Worm (Caenorhabditis elegans) whole organism, late embryonic: Measurements from ENCODE around the gene clec-47.

Experiments used
- C38D4.7 ChIP-seq: fragments of 200-800 bp; sonication (Bioruptor generic); optimal IDR thresholded peaks from 2 replicates; lab custom pipeline; 2018; ENCODE audit warnings: mild to moderate bottlenecking, missing genetic modification characterization, moderate library complexity, missing compliant biosample characterization
- K09A11.1 ChIP-seq: sonication (generic microtip); optimal IDR thresholded peaks from 2 replicates; lab custom pipeline; 2017; ENCODE audit warnings: antibody characterized with exemption, mild to moderate bottlenecking, missing genetic modification characterization, missing compliant biosample characterization; ENCODE audit not compliant: insufficient read depth
- T23F11.4 ChIP-seq: fragments of 200-800 bp; sonication (Bioruptor generic); optimal IDR thresholded peaks from 2 replicates; lab custom pipeline; 2018; ENCODE audit warnings: mild to moderate bottlenecking, missing genetic modification characterization, missing compliant biosample characterization
- ceh-14 ChIP-seq: sonication (generic microtip); optimal IDR thresholded peaks from 2 replicates; lab custom pipeline; 2016; ENCODE audit warnings: missing genotype, missing genetic modification characterization, missing compliant biosample characterization
- ceh-18 ChIP-seq: sonication (generic microtip); optimal IDR thresholded peaks from 2 replicates; lab custom pipeline; 2016; ENCODE audit warnings: missing genetic modification characterization, missing compliant biosample characterization
- ceh-19 ChIP-seq: fragments of 200-800 bp; sonication (Bioruptor generic); optimal IDR thresholded peaks from 2 replicates; lab custom pipeline; 2018; ENCODE audit warnings: mild to moderate bottlenecking, missing genetic modification characterization, missing compliant biosample characterization
- ceh-22 ChIP-seq: sonication (generic microtip); optimal IDR thresholded peaks from 2 replicates; lab custom pipeline; 2017; ENCODE audit warnings: missing biosample characterization, missing genetic modification characterization
- ceh-24 ChIP-seq: sonication (generic microtip); optimal IDR thresholded peaks from 2 replicates; lab custom pipeline; 2016; ENCODE audit warnings: mild to moderate bottlenecking, missing genetic modification characterization, missing compliant biosample characterization
- ceh-30 ChIP-seq: fragments of 150-350 bp; optimal IDR thresholded peaks from 2 replicates; lab custom pipeline; 2014; ENCODE audit warnings: missing biosample characterization, missing genetic modification characterization
- ceh-31 ChIP-seq: sonication (generic microtip); optimal IDR thresholded peaks from 2 replicates; lab custom pipeline; 2016; ENCODE audit warnings: missing genetic modification characterization, missing compliant biosample characterization
- ceh-34 ChIP-seq: sonication (generic microtip); optimal IDR thresholded peaks from 2 replicates; lab custom pipeline; 2016; ENCODE audit warnings: mild to moderate bottlenecking, missing genetic modification characterization, missing compliant biosample characterization
- ceh-45 ChIP-seq: fragments of 200-800 bp; sonication (Bioruptor generic); IDR thresholded peaks from 2 replicates; pipeline ENCODE4 v1.3.6; 2022; ENCODE audit warnings: missing genetic modification reagents, missing genetic modification characterization, missing compliant biosample characterization
- ceh-48 ChIP-seq: sonication (generic microtip); optimal IDR thresholded peaks from 2 replicates; lab custom pipeline; 2016; ENCODE audit warnings: missing genetic modification characterization, inconsistent platforms, missing compliant biosample characterization
- ceh-6 ChIP-seq: fragments of 200-800 bp; sonication (Bioruptor generic); optimal IDR thresholded peaks from 2 replicates; lab custom pipeline; 2018; ENCODE audit warnings: mild to moderate bottlenecking, missing genetic modification characterization, missing compliant biosample characterization
- dmd-4 ChIP-seq: sonication (generic microtip); optimal IDR thresholded peaks from 2 replicates; lab custom pipeline; 2016; ENCODE audit warnings: borderline replicate concordance, missing genetic modification characterization, missing compliant biosample characterization
- ets-4 ChIP-seq: sonication (generic microtip); optimal IDR thresholded peaks from 2 replicates; lab custom pipeline; 2016; ENCODE audit warnings: missing genetic modification characterization, missing compliant biosample characterization
- fax-1 ChIP-seq: sonication (generic microtip); optimal IDR thresholded peaks from 2 replicates; lab custom pipeline; 2016; ENCODE audit warnings: missing genotype, missing genetic modification characterization, missing compliant biosample characterization
- fkh-10 ChIP-seq: fragments of 150-350 bp; optimal IDR thresholded peaks from 2 replicates; lab custom pipeline; 2014; ENCODE audit warnings: missing biosample characterization, missing genetic modification reagents, missing genetic modification characterization
- fkh-6 ChIP-seq: sonication (generic microtip); optimal IDR thresholded peaks from 2 replicates; lab custom pipeline; 2016; ENCODE audit warnings: missing genetic modification characterization, missing compliant biosample characterization
- hlh-13 ChIP-seq: fragments of 200-800 bp; sonication (Bioruptor generic); optimal IDR thresholded peaks from 2 replicates; lab custom pipeline; 2018; ENCODE audit warnings: mild to moderate bottlenecking, missing genetic modification characterization, missing compliant biosample characterization
- hlh-15 ChIP-seq: sonication (generic microtip); optimal IDR thresholded peaks from 2 replicates; lab custom pipeline; 2016; ENCODE audit warnings: missing genetic modification characterization, missing compliant biosample characterization
- lim-6 ChIP-seq: sonication (generic microtip); optimal IDR thresholded peaks from 2 replicates; lab custom pipeline; 2016; ENCODE audit warnings: missing genetic modification characterization, missing compliant biosample characterization
- lin-11 ChIP-seq: fragments of 200-800 bp; sonication (Bioruptor generic); optimal IDR thresholded peaks from 2 replicates; lab custom pipeline; 2018; ENCODE audit warnings: mild to moderate bottlenecking, missing genetic modification characterization, missing compliant biosample characterization
- madf-2 ChIP-seq: sonication (generic microtip); optimal IDR thresholded peaks from 2 replicates; lab custom pipeline; 2017; ENCODE audit warnings: missing genetic modification characterization, missing compliant biosample characterization
- nhr-11 ChIP-seq: fragments of 150-350 bp; optimal IDR thresholded peaks from 2 replicates; lab custom pipeline; 2014; ENCODE audit warnings: missing biosample characterization, missing genetic modification characterization
- nhr-232 ChIP-seq: sonication (generic microtip); optimal IDR thresholded peaks from 2 replicates; lab custom pipeline; 2016; ENCODE audit warnings: missing genetic modification characterization, missing compliant biosample characterization
- npax-4 ChIP-seq: sonication (generic microtip); optimal IDR thresholded peaks from 2 replicates; lab custom pipeline; 2016; ENCODE audit warnings: missing genetic modification characterization, missing compliant biosample characterization
- odd-2 ChIP-seq: sonication (generic microtip); optimal IDR thresholded peaks from 2 replicates; lab custom pipeline; 2017; ENCODE audit warnings: antibody characterized with exemption, mild to moderate bottlenecking, missing genetic modification characterization, missing compliant biosample characterization
- pag-3 ChIP-seq: sonication (generic microtip); optimal IDR thresholded peaks from 2 replicates; lab custom pipeline; 2016; ENCODE audit warnings: missing compliant biosample characterization, missing genetic modification characterization, borderline replicate concordance
- pat-9 ChIP-seq: fragments of 200-800 bp; sonication (Bioruptor generic); optimal IDR thresholded peaks from 2 replicates; lab custom pipeline; 2018; ENCODE audit warnings: mild to moderate bottlenecking, missing genetic modification characterization, moderate library complexity, missing compliant biosample characterization
- pha-2 ChIP-seq: sonication (generic microtip); optimal IDR thresholded peaks from 2 replicates; lab custom pipeline; 2017; ENCODE audit warnings: mild to moderate bottlenecking, missing genetic modification characterization, missing compliant biosample characterization
- pqm-1 ChIP-seq: sonication (generic microtip); optimal IDR thresholded peaks from 2 replicates; lab custom pipeline; 2016; ENCODE audit warnings: missing genetic modification characterization, missing compliant biosample characterization
- sox-2 ChIP-seq: fragments of 200-800 bp; sonication (Bioruptor generic); IDR thresholded peaks from 2 replicates; pipeline ENCODE4 v1.3.6; 2022; ENCODE audit warnings: missing genetic modification reagents, missing genetic modification characterization, missing compliant biosample characterization
- tbx-2 ChIP-seq: sonication (generic microtip); optimal IDR thresholded peaks from 2 replicates; lab custom pipeline; 2016; ENCODE audit warnings: missing genetic modification characterization, missing compliant biosample characterization
- tbx-7 ChIP-seq: sonication (generic microtip); optimal IDR thresholded peaks from 2 replicates; lab custom pipeline; 2016; ENCODE audit warnings: missing genotype, missing genetic modification characterization, missing compliant biosample characterization
- ttx-3 ChIP-seq: sonication (generic microtip); optimal IDR thresholded peaks from 2 replicates; lab custom pipeline; 2016; ENCODE audit warnings: missing genetic modification reagents, missing genetic modification characterization, missing compliant biosample characterization
- unc-3 ChIP-seq, 2 experiments: fragments of 200-800 bp in 1 of 2; sonication (Bioruptor generic) in 1 of 2; sonication (generic microtip) in 1 of 2; conservative IDR thresholded peaks in 1 of 2; optimal IDR thresholded peaks in 1 of 2; 2 replicates each; pipeline versions ENCODE4 v1.3.6 to Lab custom; 2016 to 2022; ENCODE audit warnings: missing compliant biosample characterization in 2 of 2, missing genetic modification characterization in 2 of 2, missing genetic modification reagents in 1 of 2
- unc-42 ChIP-seq: sonication (generic microtip); optimal IDR thresholded peaks from 2 replicates; lab custom pipeline; 2016; ENCODE audit warnings: missing genotype, missing genetic modification characterization, missing compliant biosample characterization
- unc-55 ChIP-seq: sonication (generic microtip); optimal IDR thresholded peaks from 2 replicates; lab custom pipeline; 2017; ENCODE audit warnings: missing biosample characterization, missing genetic modification reagents, missing genetic modification characterization
- unc-86 ChIP-seq: sonication (generic microtip); optimal IDR thresholded peaks from 2 replicates; lab custom pipeline; 2016; ENCODE audit warnings: missing genetic modification characterization, missing compliant biosample characterization
- zip-5 ChIP-seq: sonication (generic microtip); optimal IDR thresholded peaks from 2 replicates; lab custom pipeline; 2016; ENCODE audit warnings: missing genetic modification characterization, missing compliant biosample characterization

Gene clec-47

DNA sequence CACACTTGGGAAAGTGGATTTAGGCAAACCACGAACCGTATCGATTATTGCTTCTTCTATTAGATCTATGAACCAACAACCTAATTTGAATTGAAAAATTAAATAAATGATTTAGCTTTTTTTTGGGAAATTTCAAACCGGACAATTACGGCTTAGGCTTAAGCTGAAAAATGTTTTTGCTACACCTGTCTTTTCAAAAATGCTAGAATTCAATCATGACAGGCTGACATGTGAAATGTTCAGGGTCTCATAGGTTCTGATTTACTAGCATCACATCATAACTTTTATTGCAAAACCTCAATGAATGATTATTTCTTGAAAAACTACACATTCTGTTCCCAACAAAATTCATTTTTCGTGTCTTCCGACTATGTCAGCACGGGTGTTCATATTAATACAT, 22.3 kb upstream of the clec-47 start, which contains the start of gene srh-55:
Gene srh-55 (plus strand): TSS at position 301 of the 400 bp plus-strand sequence.
- TF ChIP-seq fkh-10 (GFP tag; lab: Kevin White, UChicago) (no peak), pag-3 (tag; lab: Kevin White, UChicago) (no peak), ceh-45 (GFP tag; lab: Robert Waterston, UW) (no peak), zip-5 (tag; lab: Kevin White, UChicago) (no peak), C38D4.7 (GFP tag; lab: Kevin White, UChicago) (no peak), fkh-6 (tag; lab: Kevin White, UChicago) (no peak), dmd-4 (tag; lab: Kevin White, UChicago) (no peak), ceh-19 (no peak), pat-9 (no peak), tbx-2 (tag; lab: Kevin White, UChicago) (no peak), ceh-24 (no peak), unc-42 (no peak), npax-4 (no peak), lin-11 (tag; lab: Kevin White, UChicago) (no peak), unc-86 (no peak), nhr-232 (tag; lab: Kevin White, UChicago) (no peak), ceh-22 (tag; lab: Kevin White, UChicago) (no peak)
- TF ChIP-seq, all 69 proteins: peak for 0

ce11 chrV:15156504-15156903, 19.1 kb upstream of the clec-47 start:
- no peak for TF ChIP-seq odd-2
- no peak for TF ChIP-seq hlh-15 (tag; lab: Kevin White, UChicago)
- TF ChIP-seq ceh-19: no peak
- TF ChIP-seq T23F11.4 (GFP tag; lab: Kevin White, UChicago): no peak
- no peak for TF ChIP-seq pag-3 (tag; lab: Kevin White, UChicago)
- TF ChIP-seq unc-3 (GFP tag; conservative IDR thresholded peaks at IDR 0.05; lab: Robert Waterston, UW): no peak
- no peak for TF ChIP-seq unc-3 (tag; optimal IDR thresholded peaks at IDR 0.05; lab: Kevin White, UChicago)
- no peak for TF ChIP-seq ceh-14 (tag; lab: Kevin White, UChicago)
- no peak for TF ChIP-seq ceh-31 (tag; lab: Kevin White, UChicago)

ce11 chrV:15158691-15159090, 16.9 kb upstream of the clec-47 start, which contains the start of gene str-45:
TSS of gene str-45 (plus strand) at chrV:15158991.
- TF ChIP-seq fkh-6 (tag; lab: Kevin White, UChicago) (no peak), hlh-13 (no peak), ceh-45 (GFP tag; lab: Robert Waterston, UW) (no peak), pqm-1 (tag; lab: Kevin White, UChicago) (no peak), K09A11.1 (tag; lab: Kevin White, UChicago) (no peak), madf-2 (tag; lab: Kevin White, UChicago) (no peak), lin-11 (tag; lab: Kevin White, UChicago) (no peak), unc-3 (GFP tag; conservative IDR thresholded peaks at IDR 0.05; lab: Robert Waterston, UW) (no peak), unc-3 (tag; optimal IDR thresholded peaks at IDR 0.05; lab: Kevin White, UChicago) (no peak), ceh-19 (no peak), ceh-30 (tag; lab: Kevin White, UChicago) (no peak), ttx-3 (tag; lab: Kevin White, UChicago) (no peak), nhr-11 (no peak), sox-2 (GFP tag; lab: Robert Waterston, UW) (no peak), unc-55 (GFP tag; lab: Kevin White, UChicago) (no peak), ceh-6 (GFP tag; lab: Kevin White, UChicago) (no peak), pat-9 (no peak), lim-6 (tag; lab: Kevin White, UChicago) (no peak)
- TF ChIP-seq, all 69 proteins: peak for 0

DNA sequence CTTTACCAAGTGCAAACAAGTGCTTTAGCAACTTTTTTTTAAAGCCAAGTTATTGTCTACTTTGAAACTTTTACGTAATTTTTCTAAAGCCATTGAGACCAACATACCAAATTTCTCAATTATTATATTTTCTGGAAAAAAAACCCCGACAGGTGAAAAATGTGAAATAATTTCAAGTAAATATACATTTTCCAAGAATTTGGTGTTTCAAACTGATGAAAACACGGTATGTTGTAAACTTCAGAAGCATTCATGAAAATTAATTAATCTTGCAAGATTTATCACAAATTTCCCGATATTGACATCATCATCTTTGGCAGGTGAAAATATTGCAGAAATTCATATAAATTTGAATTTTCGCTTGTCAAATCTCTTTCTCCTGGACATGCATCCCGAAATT, 12.9 kb upstream of the clec-47 start, which contains the start of gene srz-11:
Gene srz-11 (plus strand): TSS at position 386 of the 400 bp plus-strand sequence.
- TF ChIP-seq fkh-6 (tag; lab: Kevin White, UChicago): no peak
- TF ChIP-seq fax-1: no peak
- no peak for TF ChIP-seq K09A11.1 (tag; lab: Kevin White, UChicago)
- TF ChIP-seq ceh-18: no peak
- no peak for TF ChIP-seq tbx-7
- TF ChIP-seq tbx-2 (tag; lab: Kevin White, UChicago): no peak
- TF ChIP-seq nhr-11: no peak
- no peak for TF ChIP-seq ceh-34
- no peak for TF ChIP-seq ets-4 (tag; lab: Kevin White, UChicago)
- no peak for TF ChIP-seq pha-2
- no peak for TF ChIP-seq odd-2
- no peak for TF ChIP-seq pag-3 (tag; lab: Kevin White, UChicago)
- no peak for TF ChIP-seq ceh-31 (tag; lab: Kevin White, UChicago)
- TF ChIP-seq ceh-48 (tag; lab: Kevin White, UChicago): no peak
- no peak for TF ChIP-seq ceh-19
- no peak for TF ChIP-seq hlh-15 (tag; lab: Kevin White, UChicago)
- TF ChIP-seq madf-2 (tag; lab: Kevin White, UChicago): no peak
- TF ChIP-seq fkh-10 (GFP tag; lab: Kevin White, UChicago): no peak
